Fruit fly (Drosophila melanogaster) whole organism, prepupa: ENCODE data around the gene CG3566.

Experiments used
- Blimp-1 ChIP-seq: fragments of 200-800 bp; sonication (Bioruptor generic); optimal IDR thresholded peaks from 3 replicates; lab custom pipeline; 2017; ENCODE audit warnings: missing biosample characterization, missing genetic modification characterization, mild to moderate bottlenecking, moderate library complexity, missing genetic modification reagents
- CG10631 ChIP-seq: fragments of 200-800 bp; sonication (Bioruptor generic); optimal IDR thresholded peaks from 2 replicates; lab custom pipeline; 2016; ENCODE audit warnings: missing biosample characterization, missing genetic modification characterization
- CG11294 ChIP-seq: fragments of 200-800 bp; sonication (Bioruptor generic); IDR thresholded peaks from 2 replicates; pipeline ENCODE4 v1.3.6; 2022; ENCODE audit warnings: missing biosample characterization, missing genetic modification characterization
- CG11762 ChIP-seq: fragments of 200-800 bp; sonication (Bioruptor generic); optimal IDR thresholded peaks from 3 replicates; lab custom pipeline; 2016; ENCODE audit warnings: missing biosample characterization, missing genetic modification characterization; ENCODE audit not compliant: insufficient read depth
- CG11902 ChIP-seq: fragments of 200-800 bp; sonication (Bioruptor generic); optimal IDR thresholded peaks from 3 replicates; lab custom pipeline; 2016; ENCODE audit warnings: missing biosample characterization, missing genetic modification characterization
- CG15336 ChIP-seq: fragments of 200-800 bp; sonication (Bioruptor generic); IDR thresholded peaks from 2 replicates; pipeline ENCODE4 v1.3.6; 2022; ENCODE audit warnings: missing biosample characterization, missing genetic modification characterization
- CG1621 ChIP-seq: fragments of 200-800 bp; sonication (Bioruptor generic); optimal IDR thresholded peaks from 3 replicates; lab custom pipeline; 2018; ENCODE audit warnings: missing biosample characterization, mild to moderate bottlenecking, missing genetic modification characterization
- CG3032 ChIP-seq: fragments of 200-800 bp; optimal IDR thresholded peaks from 2 replicates; lab custom pipeline; 2019; ENCODE audit warnings: missing biosample characterization, mild to moderate bottlenecking, missing genetic modification characterization, moderate library complexity
- CG32006 ChIP-seq: fragments of 200-800 bp; sonication (Bioruptor generic); optimal IDR thresholded peaks from 3 replicates; lab custom pipeline; 2017; ENCODE audit warnings: missing biosample characterization, mild to moderate bottlenecking, missing genetic modification characterization
- CG34406 ChIP-seq: fragments of 200-800 bp; sonication (Bioruptor generic); optimal IDR thresholded peaks from 3 replicates; lab custom pipeline; 2016; ENCODE audit warnings: missing biosample characterization, missing genetic modification characterization
- CG3919 ChIP-seq: fragments of 200-800 bp; sonication (Bioruptor generic); optimal IDR thresholded peaks from 3 replicates; lab custom pipeline; 2016; ENCODE audit warnings: missing biosample characterization, missing genetic modification characterization
- CG4318 ChIP-seq: fragments of 200-800 bp; sonication (Bioruptor generic); optimal IDR thresholded peaks from 3 replicates; lab custom pipeline; 2017; ENCODE audit warnings: missing biosample characterization, mild to moderate bottlenecking, missing genetic modification characterization
- CG6792 ChIP-seq: fragments of 200-800 bp; sonication (Bioruptor generic); optimal IDR thresholded peaks from 3 replicates; lab custom pipeline; 2016; ENCODE audit warnings: missing biosample characterization, missing genetic modification characterization
- CG6808 ChIP-seq: fragments of 200-800 bp; sonication (Bioruptor generic); optimal IDR thresholded peaks from 3 replicates; lab custom pipeline; 2017; ENCODE audit warnings: missing biosample characterization, missing genetic modification characterization, mild to moderate bottlenecking, moderate library complexity, missing genetic modification reagents
- CG6854 ChIP-seq: fragments of 200-800 bp; sonication (Bioruptor generic); optimal IDR thresholded peaks from 2 replicates; lab custom pipeline; 2017; ENCODE audit warnings: missing biosample characterization, mild to moderate bottlenecking, missing genetic modification characterization
- CG7368 ChIP-seq: fragments of 200-800 bp; sonication (Bioruptor generic); optimal IDR thresholded peaks from 3 replicates; lab custom pipeline; 2016; ENCODE audit warnings: missing biosample characterization, missing genetic modification characterization
- CG8119 ChIP-seq: fragments of 200-800 bp; sonication (Bioruptor generic); IDR thresholded peaks from 3 replicates; pipeline ENCODE4 v1.3.6; 2022; ENCODE audit warnings: missing biosample characterization, missing genetic modification characterization
- CG8319 ChIP-seq: fragments of 200-800 bp; sonication (Bioruptor generic); optimal IDR thresholded peaks from 3 replicates; lab custom pipeline; 2016; ENCODE audit warnings: missing biosample characterization, missing genetic modification characterization
- CG8632 ChIP-seq: fragments of 200-800 bp; sonication (Bioruptor generic); optimal IDR thresholded peaks from 3 replicates; lab custom pipeline; 2016; ENCODE audit warnings: missing biosample characterization, missing genetic modification characterization
- CG9139 ChIP-seq: fragments of 200-800 bp; sonication (Bioruptor generic); optimal IDR thresholded peaks from 3 replicates; lab custom pipeline; 2017; ENCODE audit warnings: missing biosample characterization, mild to moderate bottlenecking, missing genetic modification characterization
- Eip75B ChIP-seq: fragments of 200-800 bp; sonication (Bioruptor generic); optimal IDR thresholded peaks from 3 replicates; lab custom pipeline; 2016; ENCODE audit warnings: missing biosample characterization, missing genetic modification characterization
- Eip78C ChIP-seq: fragments of 200-800 bp; sonication (Bioruptor generic); peaks from one replicate; lab custom pipeline; 2016; ENCODE audit warnings: missing biosample characterization, missing genetic modification characterization
- Hr38 ChIP-seq: sonication (Bioruptor generic); optimal IDR thresholded peaks from 2 replicates; lab custom pipeline; 2016; ENCODE audit warnings: missing biosample characterization, missing genetic modification characterization
- Hr39 ChIP-seq: fragments of 200-800 bp; sonication (Bioruptor generic); optimal IDR thresholded peaks from 2 replicates; lab custom pipeline; 2016; ENCODE audit warnings: missing biosample characterization, missing genetic modification characterization
- Met ChIP-seq: fragments of 200-800 bp; sonication (Bioruptor generic); optimal IDR thresholded peaks from 3 replicates; lab custom pipeline; 2016; ENCODE audit warnings: missing biosample characterization, missing genetic modification characterization
- OdsH ChIP-seq: fragments of 200-800 bp; sonication (Bioruptor generic); optimal IDR thresholded peaks from 3 replicates; lab custom pipeline; 2016; ENCODE audit warnings: missing biosample characterization, missing genetic modification characterization
- Smox ChIP-seq: fragments of 200-800 bp; sonication (Bioruptor generic); optimal IDR thresholded peaks from 3 replicates; lab custom pipeline; 2016; ENCODE audit warnings: missing biosample characterization, missing genetic modification characterization
- achi ChIP-seq: fragments of 200-800 bp; sonication (Bioruptor generic); optimal IDR thresholded peaks from 3 replicates; lab custom pipeline; 2016; ENCODE audit warnings: missing biosample characterization, missing genetic modification characterization
- cyc ChIP-seq: fragments of 200-800 bp; sonication (Bioruptor generic); optimal IDR thresholded peaks from 3 replicates; lab custom pipeline; 2016; ENCODE audit warnings: missing biosample characterization, missing genetic modification characterization
- dac ChIP-seq: fragments of 200-800 bp; sonication (Bioruptor generic); optimal IDR thresholded peaks from 2 replicates; lab custom pipeline; 2017; ENCODE audit warnings: missing biosample characterization, mild to moderate bottlenecking, missing genetic modification characterization
- eg ChIP-seq: fragments of 200-800 bp; sonication (Bioruptor generic); IDR thresholded peaks from 3 replicates; pipeline ENCODE4 v1.3.6; 2022; ENCODE audit warnings: missing biosample characterization, missing genetic modification characterization
- esn ChIP-seq: fragments of 200-800 bp; sonication (Bioruptor generic); optimal IDR thresholded peaks from 2 replicates; lab custom pipeline; 2016; ENCODE audit warnings: missing biosample characterization, mild to moderate bottlenecking, missing genetic modification characterization, moderate library complexity
- fd85E ChIP-seq: fragments of 200-800 bp; sonication (Bioruptor generic); optimal IDR thresholded peaks from 3 replicates; lab custom pipeline; 2016; ENCODE audit warnings: missing biosample characterization, missing genetic modification characterization
- fkh ChIP-seq: fragments of 200-800 bp; sonication (Bioruptor generic); optimal IDR thresholded peaks from 3 replicates; lab custom pipeline; 2017; ENCODE audit warnings: missing biosample characterization, mild to moderate bottlenecking, missing genetic modification characterization, moderate library complexity
- lz ChIP-seq: fragments of 200-800 bp; sonication (Bioruptor generic); optimal IDR thresholded peaks from 3 replicates; lab custom pipeline; 2016; ENCODE audit warnings: missing biosample characterization, missing genetic modification characterization
- salr ChIP-seq, 2 experiments: fragments of 200-800 bp; sonication (Bioruptor generic); optimal IDR thresholded peaks; 3 replicates each; lab custom pipeline; 2016 to 2018; ENCODE audit warnings: missing biosample characterization in 2 of 2, missing genetic modification characterization in 2 of 2, mild to moderate bottlenecking in 1 of 2
- spab ChIP-seq: fragments of 200-800 bp; sonication (Bioruptor generic); optimal IDR thresholded peaks from 2 replicates; lab custom pipeline; 2017; ENCODE audit warnings: missing biosample characterization, mild to moderate bottlenecking, missing genetic modification characterization, missing genetic modification reagents
- ss ChIP-seq, 2 experiments: fragments of 200-800 bp; sonication (Bioruptor generic); optimal IDR thresholded peaks; 2 replicates in 1 of 2; 3 replicates in 1 of 2; lab custom pipeline; 2017 to 2018; ENCODE audit warnings: mild to moderate bottlenecking in 2 of 2, missing biosample characterization in 2 of 2, missing genetic modification characterization in 2 of 2, moderate library complexity in 1 of 2
- topi ChIP-seq: fragments of 200-800 bp; sonication (Bioruptor generic); optimal IDR thresholded peaks from 3 replicates; lab custom pipeline; 2016; ENCODE audit warnings: missing biosample characterization, missing genetic modification characterization
- vri ChIP-seq: fragments of 200-800 bp; sonication (Bioruptor generic); optimal IDR thresholded peaks from 3 replicates; lab custom pipeline; 2016; ENCODE audit warnings: missing biosample characterization, mild to moderate bottlenecking, missing genetic modification characterization

Gene CG3566

dm6 chrX:6305317-6305716 lies 28.8 kb upstream of the CG3566 start (continued):
- TF ChIP-seq CG3919 (peak; percentile 54), CG6854 (GFP tag; lab: Kevin White, UChicago) (no peak), CG3032 (no peak), Met (GFP tag; lab: Kevin White, UChicago) (peak; percentile 63), CG11294 (GFP tag; lab: Robert Waterston, UW) (no peak), Eip75B (GFP tag; lab: Kevin White, UChicago) (peak; percentile 42), CG11762 (GFP tag; lab: Kevin White, UChicago) (no peak), CG8632 (GFP tag; lab: Kevin White, UChicago) (no peak), Blimp-1 (GFP tag; lab: Kevin White, UChicago) (no peak), ss (GFP tag; optimal IDR thresholded peaks at IDR 0.05; lab: Kevin White, UChicago) (no peak), CG9139 (GFP tag; lab: Kevin White, UChicago) (no peak)
- TF ChIP-seq, all 60 proteins: peak for 33

dm6 chrX:6304203-6304602 lies 27.7 kb upstream of the CG3566 start:
- peak in 1 of 2 experiments; percentile 27 for TF ChIP-seq salr (GFP tag; optimal IDR thresholded peaks at IDR 0.05; lab: Kevin White, UChicago)
- peak; percentile 25 for TF ChIP-seq esn
- TF ChIP-seq CG6808 (GFP tag; lab: Kevin White, UChicago), result no peak
- no peak for TF ChIP-seq dac (GFP tag; lab: Kevin White, UChicago)
- TF ChIP-seq Hr39, result no peak
- no peak for TF ChIP-seq CG4318 (GFP tag; lab: Kevin White, UChicago)
- no peak for TF ChIP-seq vri (GFP tag; lab: Kevin White, UChicago)
- no peak for TF ChIP-seq CG8319 (GFP tag; lab: Kevin White, UChicago)
- peak; percentile 60; the same call in 1 of the 3 replicates for TF ChIP-seq CG8119 (GFP tag; lab: Robert Waterston, UW)
- TF ChIP-seq CG15336 (GFP tag; lab: Robert Waterston, UW), result peak; percentile 57
- peak; percentile 80 for TF ChIP-seq Eip78C (GFP tag; lab: Kevin White, UChicago)
- TF ChIP-seq cyc (GFP tag; lab: Kevin White, UChicago), result no peak
- no peak for TF ChIP-seq CG11902 (GFP tag; lab: Kevin White, UChicago)
- peak; percentile 26; the same call in 1 of the 3 replicates for TF ChIP-seq eg (GFP tag; lab: Robert Waterston, UW)
- TF ChIP-seq Hr38 (GFP tag; lab: Kevin White, UChicago), result no peak
- peak; percentile 11 for TF ChIP-seq OdsH (GFP tag; lab: Kevin White, UChicago)
- TF ChIP-seq CG9139 (GFP tag; lab: Kevin White, UChicago), result no peak
- no peak for TF ChIP-seq CG1621
- TF ChIP-seq CG32006 (GFP tag; lab: Kevin White, UChicago), result peak; percentile 38
- TF ChIP-seq spab, result no peak
- no peak for TF ChIP-seq fkh (GFP tag; lab: Kevin White, UChicago)
- TF ChIP-seq Met (GFP tag; lab: Kevin White, UChicago), result peak; percentile 15
- peak; percentile 50 for TF ChIP-seq CG3919
- TF ChIP-seq CG7368, result no peak
- peak; percentile 10 for TF ChIP-seq topi (GFP tag; lab: Kevin White, UChicago)
- TF ChIP-seq CG10631 (GFP tag; lab: Kevin White, UChicago), result peak; percentile 44
- TF ChIP-seq CG6792 (GFP tag; lab: Kevin White, UChicago), result peak; percentile 30
- TF ChIP-seq CG8632 (GFP tag; lab: Kevin White, UChicago), result peak; percentile 41
- no peak for TF ChIP-seq fd85E
- no peak for TF ChIP-seq achi (GFP tag; lab: Kevin White, UChicago)
- TF ChIP-seq lz (GFP tag; lab: Kevin White, UChicago), result no peak
- TF ChIP-seq CG34406 (GFP tag; lab: Kevin White, UChicago), result peak; percentile 31
- peak; percentile 12 for TF ChIP-seq Smox (GFP tag; lab: Kevin White, UChicago)
